Worm (Caenorhabditis elegans) whole organism, L3 larva: ENCODE results near the gene K10B4.1.
A peak's percentile ranks its signal among the peaks of the same experiment; 100 is the strongest.

Source experiments
- ZK546.5 ChIP-seq: sonication (generic microtip); optimal IDR thresholded peaks from 2 replicates; lab custom pipeline; 2017; ENCODE audit warnings: missing biosample characterization, missing genetic modification characterization
- ceh-9 ChIP-seq: sonication (generic microtip); optimal IDR thresholded peaks from 2 replicates; lab custom pipeline; 2018; ENCODE audit warnings: missing biosample characterization, missing genetic modification characterization
- nhr-23 ChIP-seq: fragments of 150-350 bp; optimal IDR thresholded peaks from 2 replicates; lab custom pipeline; 2014; ENCODE audit warnings: missing biosample characterization, missing genetic modification reagents, missing genetic modification characterization
- nhr-237 ChIP-seq: fragments of 150-350 bp; optimal IDR thresholded peaks from 2 replicates; lab custom pipeline; 2014; ENCODE audit warnings: missing biosample characterization, missing genetic modification characterization
- sea-2 ChIP-seq: fragments of 150-350 bp; sonication (generic microtip); optimal IDR thresholded peaks from 4 replicates; lab custom pipeline; 2014; ENCODE audit warnings: missing biosample characterization, missing genetic modification reagents, missing genetic modification characterization
- snpc-4 ChIP-seq: fragments of 150-350 bp; optimal IDR thresholded peaks from 2 replicates; lab custom pipeline; 2014; ENCODE audit warnings: missing biosample characterization, missing genetic modification characterization
- unc-39 ChIP-seq: sonication (generic microtip); optimal IDR thresholded peaks from 4 replicates; lab custom pipeline; 2017; ENCODE audit warnings: missing biosample characterization, missing genetic modification characterization
- ztf-4 ChIP-seq: fragments of 150-350 bp; optimal IDR thresholded peaks from 2 replicates; lab custom pipeline; 2014; ENCODE audit warnings: missing biosample characterization, missing genetic modification characterization

DNA sequence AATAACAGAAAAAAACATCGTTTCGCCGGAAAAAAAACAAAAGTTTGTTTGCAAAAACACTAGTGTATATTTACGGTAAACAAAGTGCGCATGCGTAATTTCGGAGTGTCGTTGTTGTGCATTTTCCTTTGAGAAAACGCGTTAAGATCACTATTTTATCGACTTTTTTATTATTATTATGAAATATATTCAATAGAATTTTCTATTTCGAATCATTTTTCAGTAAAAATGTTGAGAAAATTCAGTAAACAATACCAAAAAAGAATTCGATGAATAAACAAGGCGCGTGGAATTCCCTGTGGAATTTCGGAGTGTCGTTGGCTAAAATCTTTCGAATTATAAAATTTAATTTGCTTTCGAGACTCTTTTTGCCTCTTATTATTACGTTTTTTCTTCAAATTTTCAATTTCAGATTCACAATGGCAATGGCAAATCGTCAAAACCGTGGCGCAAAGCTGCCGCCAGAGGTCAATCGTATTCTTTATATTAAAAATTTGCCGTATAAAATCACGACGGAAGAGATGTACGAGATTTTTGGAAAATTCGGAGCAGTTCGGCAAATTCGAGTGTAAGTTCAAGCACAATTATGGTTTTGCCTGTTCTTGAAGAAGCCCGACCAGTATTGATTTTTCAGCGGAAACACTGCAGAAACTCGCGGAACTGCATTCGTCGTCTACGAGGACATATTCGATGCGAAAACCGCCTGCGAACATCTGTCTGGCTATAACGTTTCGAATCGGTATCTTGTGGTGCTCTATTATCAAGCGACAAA is 37.1 kb upstream of the K10B4.1 start, which contains the start of the genes luc-7L3 and sftb-6:
- TF ChIP-seq nhr-23 (tag; lab: Kevin White, UChicago) (peak; percentile 45), unc-39 (tag; lab: Kevin White, UChicago) (no peak), nhr-237 (tag; lab: Kevin White, UChicago) (no peak), ztf-4 (tag; lab: Kevin White, UChicago) (no peak), ZK546.5 (tag; lab: Kevin White, UChicago) (no peak), ceh-9 (tag; lab: Kevin White, UChicago) (no peak), sea-2 (GFP tag; lab: Kevin White, UChicago) (no peak), snpc-4 (tag; lab: Kevin White, UChicago) (peak; percentile 28)
